Worm (Caenorhabditis elegans) whole organism, dauer: Measurements from ENCODE around the gene C03B1.7.

Experiments used
- unc-62 ChIP-seq: sonication (generic microtip); optimal IDR thresholded peaks from 2 replicates; lab custom pipeline; 2017; ENCODE audit warnings: missing biosample characterization, missing genetic modification reagents, missing genetic modification characterization

Gene C03B1.7

DNA sequence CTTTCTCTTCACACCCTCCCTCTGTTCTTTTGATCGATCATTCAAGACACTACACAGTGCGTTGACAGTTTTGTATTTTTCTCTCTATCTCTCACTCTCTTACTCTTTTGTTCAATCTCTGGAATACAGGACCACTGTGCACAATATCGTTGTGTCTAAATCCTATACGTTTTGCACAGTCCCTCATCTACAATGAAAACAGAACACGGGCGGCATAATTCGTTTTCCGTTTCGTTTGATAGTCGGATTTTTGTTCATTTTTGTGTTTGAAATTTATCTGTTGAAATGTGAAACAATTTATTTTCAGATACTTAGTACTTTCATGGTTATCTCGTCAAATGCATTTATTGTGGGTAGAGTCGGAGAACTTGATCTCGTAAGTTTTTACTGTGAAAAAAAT lies at the start of gene C03B1.7:
TSS of gene C03B1.7 (plus strand) at position 301 of the 400 bp plus-strand sequence.
- TF ChIP-seq unc-62 (GFP tag; lab: Kevin White, UChicago), result no peak

DNA sequence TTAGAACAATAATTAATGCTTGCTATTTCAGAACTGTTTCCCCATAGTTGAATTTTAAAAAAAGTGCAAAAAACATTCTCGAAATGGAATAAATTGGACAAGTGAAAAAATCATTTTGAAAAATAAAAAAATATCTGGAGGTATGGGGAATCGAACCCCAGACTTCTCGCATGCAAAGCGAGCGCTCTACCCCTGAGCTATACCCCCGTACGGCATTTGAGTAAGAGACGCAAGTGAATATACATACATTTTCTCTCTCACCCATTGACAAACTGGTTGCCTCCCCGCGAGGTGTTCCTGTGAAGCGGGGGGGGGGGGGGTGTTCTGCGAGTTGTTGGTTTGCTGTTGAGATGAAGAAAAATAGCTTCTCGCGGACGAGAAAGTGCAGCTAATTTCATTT lies 49.5 kb upstream of the C03B1.7 start:
- TF ChIP-seq unc-62 (GFP tag; lab: Kevin White, UChicago), result no peak

DNA sequence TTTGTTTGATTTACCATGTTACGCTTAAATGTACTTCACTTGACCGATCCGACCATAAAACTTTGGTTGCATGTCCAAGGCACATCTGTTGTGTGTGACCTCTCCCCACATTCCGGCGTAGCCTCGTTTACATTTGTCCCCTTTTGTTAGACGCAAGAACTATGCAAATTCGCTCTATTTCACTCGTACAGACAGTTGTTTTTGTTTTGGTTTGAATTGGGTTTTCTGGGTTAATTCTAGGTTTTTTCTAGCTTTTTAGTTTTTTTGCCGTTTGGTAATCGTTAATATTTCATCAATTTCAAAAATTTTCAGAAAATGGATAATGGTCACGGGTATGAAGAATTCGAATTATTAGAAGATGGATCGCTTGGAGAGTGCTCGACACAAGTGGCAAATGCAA lies 48.8 kb upstream of the C03B1.7 start, which contains the start of gene mom-1:
TSS of gene mom-1 (plus strand) at position 301 of the 400 bp plus-strand sequence.
- no peak for TF ChIP-seq unc-62 (GFP tag; lab: Kevin White, UChicago)

- peak; percentile 59 for TF ChIP-seq unc-62 (GFP tag; lab: Kevin White, UChicago)
These were observed 45.2 kb upstream of the C03B1.7 start for ce11 chrX:6296402-6296844.

- no peak for TF ChIP-seq unc-62 (GFP tag; lab: Kevin White, UChicago)
These were observed 41.9 kb upstream of the C03B1.7 start, which contains the start of gene cest-16 for ce11 chrX:6299641-6300240. Gene cest-16 (plus strand): TSS chrX:6299942.

DNA sequence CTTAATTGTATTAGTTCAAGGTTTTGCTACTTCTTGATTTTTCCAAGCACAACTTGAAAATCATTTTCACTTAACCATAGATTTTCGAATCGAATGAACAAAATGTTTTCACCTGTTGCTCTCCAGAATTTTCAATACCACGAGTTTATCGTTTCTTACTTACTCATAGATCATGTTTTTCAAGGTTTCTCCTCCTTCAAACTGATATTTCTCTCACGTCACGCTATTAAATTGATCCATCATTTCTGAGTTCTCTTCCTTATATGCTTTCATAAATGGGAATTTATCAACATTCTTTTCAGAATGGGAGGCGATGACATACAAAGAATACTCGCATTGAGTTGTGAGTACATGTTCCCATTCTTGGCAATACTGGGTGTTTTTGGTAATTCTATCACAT lies 30.2 kb upstream of the C03B1.7 start, which contains the start of gene npr-38:
TSS of gene npr-38 (plus strand) at position 301 of the 400 bp plus-strand sequence.
- TF ChIP-seq unc-62 (GFP tag; lab: Kevin White, UChicago), result no peak

DNA sequence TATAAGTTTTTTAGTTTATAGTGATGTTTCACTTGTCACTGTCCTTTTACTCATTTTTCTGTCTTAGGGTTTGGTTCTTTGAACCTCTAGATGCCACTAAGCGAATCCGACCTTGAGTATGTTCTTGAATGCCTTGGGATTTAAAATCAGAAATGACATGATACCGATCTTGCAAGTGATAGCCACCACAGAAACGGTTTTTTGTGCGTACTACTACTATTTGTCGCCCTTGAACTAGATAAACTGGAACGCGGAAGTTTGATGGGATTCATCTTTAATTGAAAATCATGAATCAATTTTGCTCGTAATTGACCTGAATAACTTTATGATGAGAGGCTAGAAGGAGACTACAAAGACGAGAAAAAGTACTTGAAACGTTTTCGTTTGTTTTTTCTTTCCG lies 22.8 kb upstream of the C03B1.7 start:
- TF ChIP-seq unc-62 (GFP tag; lab: Kevin White, UChicago), result no peak

DNA sequence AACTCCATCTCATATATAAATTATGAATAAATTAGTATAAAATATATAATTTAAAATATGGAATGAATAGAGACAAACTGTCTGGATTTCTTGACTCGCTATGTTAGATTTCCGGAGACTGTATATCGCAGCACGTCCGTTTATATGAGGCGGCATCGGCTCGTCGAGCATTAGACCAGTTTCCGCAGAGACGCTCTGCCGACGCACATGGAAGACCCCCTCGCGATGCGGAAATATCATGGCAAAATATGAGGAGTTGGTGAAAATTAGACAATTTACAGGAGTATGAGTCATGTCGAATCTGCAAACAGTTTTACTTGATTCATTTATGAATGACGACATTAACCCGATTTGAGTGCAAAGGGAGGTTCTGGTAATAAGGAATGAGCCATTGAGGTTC lies 22.1 kb upstream of the C03B1.7 start, which contains the start of gene chtb-3:
TSS of gene chtb-3 (minus strand) at position 101 of the 400 bp plus-strand sequence.
- no peak for TF ChIP-seq unc-62 (GFP tag; lab: Kevin White, UChicago)

ce11 chrX:6320887-6321286 lies 20.7 kb upstream of the C03B1.7 start:
- TF ChIP-seq unc-62 (GFP tag; lab: Kevin White, UChicago), result no peak

DNA sequence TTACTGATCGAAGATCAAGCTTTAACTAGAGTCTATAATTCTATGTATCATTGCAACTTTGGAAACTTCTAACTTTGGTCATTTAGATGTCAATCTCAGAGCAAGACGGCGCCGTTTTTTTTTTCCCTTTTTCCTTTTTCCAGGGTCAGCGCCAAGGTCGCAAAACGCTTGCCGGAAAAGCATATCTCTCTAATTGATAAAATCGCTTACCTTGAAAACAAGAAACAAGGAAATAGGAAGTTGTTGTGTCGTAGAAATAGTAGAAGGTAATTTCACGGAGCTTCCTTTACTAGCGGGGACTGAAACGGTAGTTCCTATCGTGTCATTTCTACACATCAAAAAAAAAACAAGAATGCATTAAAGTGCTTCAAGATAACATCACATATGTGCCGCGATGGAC lies 20.2 kb upstream of the C03B1.7 start:
- TF ChIP-seq unc-62 (GFP tag; lab: Kevin White, UChicago), result no peak

DNA sequence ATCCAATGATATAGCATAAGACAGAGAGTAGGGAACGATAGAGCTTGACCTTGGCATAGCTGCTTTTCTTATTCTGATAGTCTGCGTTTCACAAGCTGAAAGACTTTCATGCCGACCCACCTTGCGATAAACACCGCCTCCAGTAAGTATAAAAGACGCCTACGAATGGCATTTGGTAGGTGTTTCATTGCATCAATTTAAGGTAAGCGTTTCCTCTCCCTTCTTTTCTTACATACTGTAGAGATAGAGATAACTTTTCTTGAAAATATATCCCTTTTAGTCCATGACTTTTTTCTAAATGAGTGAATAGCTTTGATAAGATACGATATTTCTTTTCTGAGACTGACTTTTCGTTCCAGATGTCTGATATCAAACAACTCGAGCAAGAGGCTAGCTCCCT lies 18.5 kb upstream of the C03B1.7 start, which contains the start of gene col-167:
TSS of gene col-167 (plus strand) at position 360 of the 400 bp plus-strand sequence.
- TF ChIP-seq unc-62 (GFP tag; lab: Kevin White, UChicago), result no peak

DNA sequence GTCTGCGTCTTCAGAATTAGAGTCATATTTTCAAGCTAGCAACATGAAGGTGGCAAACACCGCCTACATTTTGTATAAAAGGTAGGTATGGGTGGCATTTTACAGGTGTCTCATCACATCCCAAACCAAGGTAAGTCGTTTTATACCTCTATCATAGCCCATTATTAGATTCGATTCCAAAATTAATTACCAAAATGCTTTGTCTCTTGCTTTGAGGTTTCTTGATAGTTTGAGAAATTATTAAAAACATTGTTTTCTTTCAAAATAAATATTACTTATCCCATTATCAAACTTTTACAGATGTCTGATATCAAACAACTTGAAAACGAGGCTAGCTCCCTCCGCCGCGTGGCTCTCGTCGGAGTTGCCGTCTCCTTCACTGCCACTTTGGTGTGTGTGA lies 15.5 kb upstream of the C03B1.7 start, which contains the start of gene col-168:
TSS of gene col-168 (plus strand) at position 301 of the 400 bp plus-strand sequence.
- TF ChIP-seq unc-62 (GFP tag; lab: Kevin White, UChicago), result no peak

- TF ChIP-seq unc-62 (GFP tag; lab: Kevin White, UChicago), result no peak
These were observed 12.8 kb upstream of the C03B1.7 start, which contains the start of gene col-169 for ce11 chrX:6328860-6329259. Gene col-169 (plus strand): TSS chrX:6329160.

DNA sequence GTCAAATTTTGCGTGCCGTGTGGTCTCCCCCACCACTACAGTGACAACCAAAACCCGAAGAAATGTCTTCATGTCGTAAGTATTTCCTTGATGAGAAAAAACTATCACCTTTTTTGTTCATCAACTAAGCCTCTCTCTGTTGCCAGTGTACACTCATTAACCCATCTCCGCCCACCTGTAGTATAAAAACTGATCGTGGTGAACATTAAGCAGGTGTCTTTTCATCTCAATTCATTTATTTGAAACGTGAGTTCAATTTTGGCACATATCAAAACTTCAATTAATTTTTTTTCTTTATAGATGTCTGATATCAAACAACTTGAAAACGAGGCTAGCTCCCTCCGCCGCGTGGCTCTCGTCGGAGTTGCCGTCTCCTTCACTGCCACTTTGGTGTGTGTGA lies 10.2 kb upstream of the C03B1.7 start, which contains the start of gene col-170:
TSS of gene col-170 (plus strand) at position 301 of the 400 bp plus-strand sequence.
- TF ChIP-seq unc-62 (GFP tag; lab: Kevin White, UChicago), result no peak

ce11 chrX:6333998-6334397 lies 7.6 kb upstream of the C03B1.7 start, which contains the start of gene col-171:
Gene col-171 (plus strand): TSS chrX:6334298.
- TF ChIP-seq unc-62 (GFP tag; lab: Kevin White, UChicago), result no peak

- no peak for TF ChIP-seq unc-62 (GFP tag; lab: Kevin White, UChicago)
These were observed 7.0 kb upstream of the C03B1.7 start for ce11 chrX:6334602-6335001.

DNA sequence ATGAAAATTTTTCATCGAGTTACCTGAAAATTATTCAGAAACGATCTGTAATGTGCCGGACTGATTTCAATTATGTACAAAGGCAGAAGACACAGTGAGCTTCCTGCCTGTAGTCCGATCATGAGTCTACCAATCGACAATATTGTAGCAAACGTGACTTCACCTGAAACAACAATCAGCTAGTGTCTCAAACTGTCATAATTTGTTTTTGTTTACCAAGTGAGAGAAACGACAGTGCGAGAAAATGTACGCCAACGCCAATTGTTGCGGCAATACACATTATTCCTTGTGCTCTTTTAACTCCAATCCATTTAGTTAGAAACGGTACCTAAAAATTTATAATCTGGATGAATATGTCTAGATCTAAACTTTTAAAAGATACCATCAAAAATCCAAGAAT lies 4.3 kb upstream of the C03B1.7 start:
- no peak for TF ChIP-seq unc-62 (GFP tag; lab: Kevin White, UChicago)
